Fruit fly (Drosophila melanogaster): ENCODE data around the gene CG12746.

CG12746 gene

DNA sequence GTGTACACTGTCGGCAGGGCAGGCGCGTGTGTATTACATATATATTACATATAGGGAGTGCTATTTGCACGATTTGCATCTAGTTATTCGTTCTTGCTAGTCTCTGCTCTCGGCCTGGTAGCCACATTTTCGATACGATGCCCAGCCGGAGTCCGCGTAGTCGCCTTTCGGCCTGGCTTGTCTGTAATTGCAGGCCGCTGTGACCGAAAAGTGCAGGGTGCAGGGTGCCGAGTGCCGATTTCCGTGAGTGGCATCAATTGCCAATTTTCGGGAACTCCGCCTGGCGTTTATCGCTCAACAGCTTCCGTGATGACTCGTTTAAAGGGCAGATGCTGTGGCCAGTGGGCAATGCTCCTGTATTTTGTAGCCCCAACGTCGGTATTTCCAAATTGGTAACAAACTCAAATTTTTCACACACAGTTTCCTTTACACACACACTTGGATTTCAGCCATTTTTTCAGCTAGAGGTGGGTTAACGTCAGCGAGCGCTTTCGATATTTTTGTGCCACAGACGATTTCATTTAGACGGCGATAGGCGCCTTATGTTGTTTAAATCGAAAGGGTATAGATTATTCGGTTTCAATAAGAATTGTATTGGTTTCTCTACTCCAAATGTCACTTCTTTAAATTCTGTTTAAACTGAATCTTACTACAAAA is 23.3 kb downstream of the CG12746 start, which contains the start of gene CG2926 (continued):
- peak; percentile 89 for TF ChIP-seq Scr (GFP tag; IDR thresholded peaks at IDR 0.05; ENCODE audit: partially characterized antibody)
- no peak for TF ChIP-seq CG3407 (GFP tag; optimal IDR thresholded peaks at IDR 0.05)
- TF ChIP-seq CG9876 (GFP tag; optimal IDR thresholded peaks at IDR 0.05): peak; percentile 53
- TF ChIP-seq Atf-2 (GFP tag; optimal IDR thresholded peaks at IDR 0.05): peak; percentile 19
- no peak for TF ChIP-seq CG12104 (GFP tag; optimal IDR thresholded peaks at IDR 0.05)
- TF ChIP-seq CG42726 (GFP tag; IDR thresholded peaks at IDR 0.05; ENCODE audit: partially characterized antibody): peak; percentile 88
- TF ChIP-seq CG17359 (tag; optimal IDR thresholded peaks at IDR 0.05): no peak
- TF ChIP-seq Aef1 (GFP tag; IDR thresholded peaks at IDR 0.05): 0 out of 3 replicates have a peak, but pooled peaks have one; percentile 13
- TF ChIP-seq Dip3 (GFP tag; optimal IDR thresholded peaks at IDR 0.05): no peak
- TF ChIP-seq Mad (GFP tag; optimal IDR thresholded peaks at IDR 0.05): peak; percentile 47
- TF ChIP-seq CG34224 (GFP tag; IDR thresholded peaks at IDR 0.05; ENCODE audit: partially characterized antibody): peak; percentile 80
- no peak for TF ChIP-seq CG11093 (GFP tag; IDR thresholded peaks at IDR 0.05)
- no peak for TF ChIP-seq gcm (GFP tag; optimal IDR thresholded peaks at IDR 0.05)
- TF ChIP-seq CG9215 (GFP tag; IDR thresholded peaks at IDR 0.05): no peak
- TF ChIP-seq Atf6 (GFP tag; IDR thresholded peaks at IDR 0.05): peak; percentile 58
- TF ChIP-seq GATAe (GFP tag; conservative IDR thresholded peaks at IDR 0.05): no peak
- TF ChIP-seq cwo (GFP tag; optimal IDR thresholded peaks at IDR 0.05): no peak
- peak; percentile 65 for TF ChIP-seq CG3995 (GFP tag; optimal IDR thresholded peaks at IDR 0.05)
- TF ChIP-seq zen2 (GFP tag; IDR thresholded peaks at IDR 0.05; ENCODE audit: partially characterized antibody): peak; percentile 79
- peak; percentile 60 for TF ChIP-seq pho (GFP tag; optimal IDR thresholded peaks at IDR 0.05)
- peak; percentile 31 for TF ChIP-seq CG3163 (GFP tag; optimal IDR thresholded peaks at IDR 0.05)
- TF ChIP-seq cas (GFP tag; IDR thresholded peaks at IDR 0.05): no peak
- TF ChIP-seq ttk (GFP tag; IDR thresholded peaks at IDR 0.05): 0 out of 2 replicates have a peak, but pooled peaks have one; percentile 5
- TF ChIP-seq wdn (GFP tag; IDR thresholded peaks at IDR 0.05): 0 out of 2 replicates have a peak, but pooled peaks have one; percentile 5
- TF ChIP-seq mam (GFP tag; optimal IDR thresholded peaks at IDR 0.05): peak; percentile 70
- no peak for TF ChIP-seq sc (optimal IDR thresholded peaks at IDR 0.05)
- TF ChIP-seq sc (GFP tag; optimal IDR thresholded peaks at IDR 0.05): no peak
- TF ChIP-seq CG6254 (GFP tag; optimal IDR thresholded peaks at IDR 0.05): peak; percentile 54
- peak; percentile 63 for TF ChIP-seq CG15514 (GFP tag; optimal IDR thresholded peaks at IDR 0.05)
- TF ChIP-seq psq (GFP tag; optimal IDR thresholded peaks at IDR 0.05): no peak
- peak; percentile 82; the same call in 2 of the 3 replicates for TF ChIP-seq CG34422 (GFP tag; IDR thresholded peaks at IDR 0.05)
- peak; percentile 87 for TF ChIP-seq MBD-R2 (GFP tag; IDR thresholded peaks at IDR 0.05)
- TF ChIP-seq tna (GFP tag; IDR thresholded peaks at IDR 0.05; ENCODE audit: partially characterized antibody): peak; percentile 89
- peak; percentile 40 for TF ChIP-seq CG9437 (GFP tag; optimal IDR thresholded peaks at IDR 0.05)
- TF ChIP-seq CG7928 (GFP tag; optimal IDR thresholded peaks at IDR 0.05): peak; percentile 6
- TF ChIP-seq Vsx1 (GFP tag; optimal IDR thresholded peaks at IDR 0.05): no peak
- no peak for TF ChIP-seq pan (optimal IDR thresholded peaks at IDR 0.05)
- peak in 1 of 2 experiments; percentile 16 for TF ChIP-seq pan (GFP tag; optimal IDR thresholded peaks at IDR 0.05 in 1 of 2, IDR thresholded peaks at IDR 0.05 in 1 of 2)
- TF ChIP-seq fd64A (GFP tag; optimal IDR thresholded peaks at IDR 0.05): no peak
- peak; percentile 91 for TF ChIP-seq CG13287 (GFP tag; IDR thresholded peaks at IDR 0.05; ENCODE audit: partially characterized antibody)
- TF ChIP-seq E2f2 (GFP tag; IDR thresholded peaks at IDR 0.05): peak; percentile 72
- TF ChIP-seq repo (GFP tag; optimal IDR thresholded peaks at IDR 0.05): peak; percentile 16
- TF ChIP-seq az2 (GFP tag; optimal IDR thresholded peaks at IDR 0.05): no peak
- TF ChIP-seq Dbx (GFP tag; IDR thresholded peaks at IDR 0.05): peak; percentile 62

Data from whole organism, embryonic.